Fruit fly (Drosophila melanogaster) whole organism, wandering third instar larva: ENCODE data around the gene CG9107.

Experiments used
- Abd-B ChIP-seq: fragments of >200 bp; optimal IDR thresholded peaks from 2 replicates; lab custom pipeline; 2017; ENCODE audit warnings: missing biosample characterization, missing genetic modification characterization
- CG32264 ChIP-seq: fragments of 200-800 bp; sonication (Bioruptor generic); optimal IDR thresholded peaks from 2 replicates; lab custom pipeline; 2016; ENCODE audit warnings: missing biosample characterization, missing genetic modification characterization
- CG9705 ChIP-seq: fragments of 200-800 bp; sonication (Bioruptor generic); optimal IDR thresholded peaks from 2 replicates; lab custom pipeline; 2018; ENCODE audit warnings: missing biosample characterization, mild to moderate bottlenecking, missing genetic modification characterization
- CrebA ChIP-seq: fragments of 200-800 bp; sonication (Bioruptor generic); optimal IDR thresholded peaks from 2 replicates; lab custom pipeline; 2016; ENCODE audit warnings: missing biosample characterization, mild to moderate bottlenecking, missing genetic modification characterization, borderline replicate concordance
- Dfd ChIP-seq: fragments of >200 bp; optimal IDR thresholded peaks from 2 replicates; lab custom pipeline; 2017; ENCODE audit warnings: missing biosample characterization, missing genetic modification characterization
- Dif ChIP-seq: fragments of 200-275, 200-300 bp; sonication (Bioruptor generic); optimal IDR thresholded peaks from 2 replicates; lab custom pipeline; 2018; ENCODE audit warnings: missing biosample characterization, missing genetic modification characterization; ENCODE audit not compliant: partially characterized antibody
- GATAd ChIP-seq: sonication (Bioruptor generic); optimal IDR thresholded peaks from 2 replicates; lab custom pipeline; 2016; ENCODE audit warnings: missing biosample characterization, missing genetic modification characterization
- HLH106 ChIP-seq: fragments of 200-800 bp; optimal IDR thresholded peaks from 3 replicates; lab custom pipeline; 2019; ENCODE audit warnings: missing biosample characterization, mild to moderate bottlenecking, missing genetic modification characterization, moderate library complexity
- Hnf4 ChIP-seq: fragments of 200-800 bp; sonication (Bioruptor generic); optimal IDR thresholded peaks from 2 replicates; lab custom pipeline; 2016; ENCODE audit warnings: missing biosample characterization, mild to moderate bottlenecking, missing genetic modification characterization
- Hr78 ChIP-seq: fragments of >200 bp; optimal IDR thresholded peaks from 2 replicates; lab custom pipeline; 2017; ENCODE audit warnings: missing biosample characterization, missing genetic modification characterization
- Hr83 ChIP-seq: fragments of 200-300 bp; sonication (Bioruptor generic); optimal IDR thresholded peaks from 2 replicates; lab custom pipeline; 2016; ENCODE audit warnings: missing biosample characterization, mild to moderate bottlenecking, missing genetic modification characterization, moderate library complexity; ENCODE audit not compliant: poor library complexity, severe bottlenecking
- Jra ChIP-seq: sonication (Bioruptor generic); optimal IDR thresholded peaks from 2 replicates; lab custom pipeline; 2016; ENCODE audit warnings: missing biosample characterization, missing genetic modification characterization
- Mio ChIP-seq: sonication (Bioruptor generic); optimal IDR thresholded peaks from 2 replicates; lab custom pipeline; 2016; ENCODE audit warnings: missing biosample characterization, missing genetic modification characterization
- Myc ChIP-seq: fragments of >200 bp; optimal IDR thresholded peaks from 2 replicates; lab custom pipeline; 2017
- N ChIP-seq: fragments of >200 bp; optimal IDR thresholded peaks from 2 replicates; lab custom pipeline; 2018; ENCODE audit warnings: missing biosample characterization, missing external identifiers, missing genetic modification characterization
- OdsH ChIP-seq: fragments of 200-800 bp; sonication (Bioruptor generic); optimal IDR thresholded peaks from 2 replicates; lab custom pipeline; 2016; ENCODE audit warnings: missing biosample characterization, mild to moderate bottlenecking, missing genetic modification characterization
- Rel ChIP-seq, 2 experiments: fragments of 200-800 bp; sonication (Bioruptor generic) in 1 of 2; optimal IDR thresholded peaks; 2 replicates in 1 of 2; 3 replicates in 1 of 2; lab custom pipeline; 2016 to 2019; ENCODE audit warnings: mild to moderate bottlenecking in 2 of 2, missing biosample characterization in 2 of 2, missing genetic modification characterization in 2 of 2, moderate library complexity in 1 of 2
- Sp1 ChIP-seq: fragments of 200-800 bp; sonication (Bioruptor generic); optimal IDR thresholded peaks from 3 replicates; lab custom pipeline; 2019; ENCODE audit warnings: missing biosample characterization, mild to moderate bottlenecking, missing genetic modification characterization, moderate library complexity
- Vsx2 ChIP-seq: fragments of 200-300, 225-300 bp; sonication (Bioruptor generic); optimal IDR thresholded peaks from 2 replicates; lab custom pipeline; 2018; ENCODE audit warnings: missing biosample characterization, missing genetic modification characterization; ENCODE audit not compliant: partially characterized antibody
- br ChIP-seq: fragments of 200-800 bp; sonication (Bioruptor generic); optimal IDR thresholded peaks from 2 replicates; lab custom pipeline; 2016; ENCODE audit warnings: missing biosample characterization, missing genetic modification characterization
- brk ChIP-seq: fragments of 200-800 bp; sonication (Bioruptor generic); optimal IDR thresholded peaks from 2 replicates; lab custom pipeline; 2016; ENCODE audit warnings: missing biosample characterization, mild to moderate bottlenecking, missing genetic modification characterization
- dl ChIP-seq, 2 experiments: fragments of 175-275, 200-275 bp in 1 of 2; fragments of 200-275 bp in 1 of 2; sonication (Bioruptor generic); optimal IDR thresholded peaks; lab custom pipeline; 2018; ENCODE audit warnings: mild to moderate bottlenecking in 2 of 2, missing biosample characterization in 2 of 2, missing genetic modification characterization in 2 of 2, moderate library complexity in 2 of 2; ENCODE audit not compliant: partially characterized antibody in 2 of 2, insufficient read depth in 1 of 2
- dmrt93B ChIP-seq: fragments of 200-800 bp; sonication (Bioruptor generic); optimal IDR thresholded peaks from 2 replicates; lab custom pipeline; 2018; ENCODE audit warnings: missing biosample characterization, mild to moderate bottlenecking, missing genetic modification characterization
- dsf ChIP-seq: sonication (Bioruptor generic); optimal IDR thresholded peaks from 2 replicates; lab custom pipeline; 2016; ENCODE audit warnings: missing biosample characterization, missing genetic modification characterization, borderline replicate concordance
- ey ChIP-seq: fragments of 200-800 bp; sonication (Bioruptor generic); optimal IDR thresholded peaks from 2 replicates; lab custom pipeline; 2016; ENCODE audit warnings: missing biosample characterization, missing genetic modification characterization
- foxo ChIP-seq, 2 experiments: fragments of 200-800 bp; sonication (Bioruptor generic); optimal IDR thresholded peaks; 2 replicates in 1 of 2; 3 replicates in 1 of 2; lab custom pipeline; 2016 to 2017; ENCODE audit warnings: missing biosample characterization in 2 of 2, missing genetic modification characterization in 2 of 2
- fru ChIP-seq: fragments of 200-800 bp; sonication (Bioruptor generic); optimal IDR thresholded peaks from 3 replicates; lab custom pipeline; 2016; ENCODE audit warnings: missing biosample characterization, mild to moderate bottlenecking, missing genetic modification characterization
- h ChIP-seq: fragments of 200-800 bp; sonication (Bioruptor generic); optimal IDR thresholded peaks from 3 replicates; lab custom pipeline; 2016; ENCODE audit warnings: missing biosample characterization, mild to moderate bottlenecking, missing genetic modification characterization
- jim ChIP-seq: fragments of 175-275, 200-325 bp; sonication (Bioruptor generic); optimal IDR thresholded peaks from 2 replicates; lab custom pipeline; 2016; ENCODE audit warnings: missing biosample characterization, mild to moderate bottlenecking, missing genetic modification characterization
- lola ChIP-seq: fragments of >200 bp; optimal IDR thresholded peaks from 2 replicates; lab custom pipeline; 2017; ENCODE audit warnings: missing biosample characterization, missing genetic modification characterization
- pan ChIP-seq: fragments of >200 bp; optimal IDR thresholded peaks from 2 replicates; lab custom pipeline; 2017
- psq ChIP-seq: fragments of 200-800 bp; sonication (Bioruptor generic); optimal IDR thresholded peaks from 3 replicates; lab custom pipeline; 2017; ENCODE audit warnings: missing biosample characterization, mild to moderate bottlenecking, missing genetic modification characterization, moderate library complexity
- rgr ChIP-seq: fragments of 200-800 bp; sonication (Bioruptor generic); optimal IDR thresholded peaks from 3 replicates; lab custom pipeline; 2016; ENCODE audit warnings: missing biosample characterization, mild to moderate bottlenecking, missing genetic modification characterization
- sage ChIP-seq: fragments of 200-800 bp; sonication (Bioruptor generic); optimal IDR thresholded peaks from 2 replicates; lab custom pipeline; 2016; ENCODE audit warnings: missing biosample characterization, mild to moderate bottlenecking, missing genetic modification characterization
- sv ChIP-seq: fragments of 200-800 bp; sonication (Bioruptor generic); optimal IDR thresholded peaks from 3 replicates; lab custom pipeline; 2016; ENCODE audit warnings: missing biosample characterization, missing genetic modification characterization
- tai ChIP-seq: sonication (Bioruptor generic); optimal IDR thresholded peaks from 2 replicates; lab custom pipeline; 2016; ENCODE audit warnings: missing biosample characterization, missing genetic modification characterization
- usp ChIP-seq: fragments of >200 bp; optimal IDR thresholded peaks from 2 replicates; lab custom pipeline; 2017; ENCODE audit warnings: missing biosample characterization, missing genetic modification characterization
- woc ChIP-seq: sonication (Bioruptor generic); optimal IDR thresholded peaks from 2 replicates; lab custom pipeline; 2016; ENCODE audit warnings: missing biosample characterization, mild to moderate bottlenecking, missing genetic modification characterization

Gene CG9107

DNA sequence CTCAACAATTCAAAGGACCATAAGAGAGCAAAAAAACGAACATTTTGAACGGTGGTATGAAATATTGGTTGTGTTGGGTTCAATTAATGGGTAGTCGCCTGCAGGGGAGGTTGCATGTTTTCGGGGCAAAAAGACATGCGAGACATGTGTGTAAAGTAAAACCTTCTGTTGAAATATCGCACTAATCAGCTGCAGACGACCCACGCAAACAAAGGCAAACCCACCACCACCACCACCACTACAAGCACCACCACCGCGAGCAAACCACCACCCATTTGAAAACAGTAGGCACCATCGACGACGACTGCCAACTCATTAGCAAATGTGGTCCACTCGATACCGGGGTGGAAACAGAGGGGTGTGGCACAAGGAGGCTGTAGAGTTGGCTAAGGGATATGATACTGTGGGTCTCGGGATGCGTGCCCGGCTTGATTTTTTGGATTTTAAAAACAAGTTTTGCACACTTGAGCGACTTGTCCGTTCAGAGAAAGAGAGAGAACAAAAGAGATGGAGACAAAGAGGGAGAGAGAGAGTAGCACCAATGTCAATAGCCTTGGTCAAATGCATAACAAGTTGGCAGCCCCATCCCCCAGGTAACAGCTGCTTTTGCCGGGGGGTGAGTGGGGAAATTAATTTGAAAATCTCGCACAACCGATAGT is 47.1 kb downstream of the CG9107 start:
- TF ChIP-seq dl (GFP tag; optimal IDR thresholded peaks at IDR 0.05; lab: Kevin White, UChicago; ENCODE audit: insufficient read depth in 1 of 2, partially characterized antibody in 2 of 2) (peak; percentile 17 to 27), pan (lab: Kevin White, UChicago) (no peak), usp (GFP tag; lab: Kevin White, UChicago) (no peak), fru (GFP tag; lab: Kevin White, UChicago) (peak; percentile 50), tai (GFP tag; lab: Kevin White, UChicago) (no peak), Sp1 (peak; percentile 60), Rel (GFP tag; optimal IDR thresholded peaks at IDR 0.05; lab: Kevin White, UChicago) (no peak), Rel (tag; optimal IDR thresholded peaks at IDR 0.05; lab: Kevin White, UChicago) (peak; percentile 35), jim (GFP tag; lab: Kevin White, UChicago) (no peak), Dif (GFP tag; lab: Kevin White, UChicago) (peak; percentile 54), Mio (GFP tag; lab: Kevin White, UChicago) (no peak), Hnf4 (no peak), Hr83 (GFP tag; lab: Kevin White, UChicago) (no peak), ey (GFP tag; lab: Kevin White, UChicago) (no peak), rgr (peak; percentile 39), OdsH (GFP tag; lab: Kevin White, UChicago) (no peak), HLH106 (tag; lab: Kevin White, UChicago) (peak; percentile 36), psq (GFP tag; lab: Kevin White, UChicago) (peak; percentile 61), h (peak; percentile 61), sv (GFP tag; lab: Kevin White, UChicago) (no peak), sage (GFP tag; lab: Kevin White, UChicago) (no peak), CG9705 (GFP tag; lab: Kevin White, UChicago) (peak; percentile 27), Hr78 (GFP tag; lab: Kevin White, UChicago) (no peak), dsf (no peak), lola (GFP tag; lab: Kevin White, UChicago) (no peak), Myc (lab: Kevin White, UChicago) (no peak), dmrt93B (GFP tag; lab: Kevin White, UChicago) (no peak), Abd-B (GFP tag; lab: Kevin White, UChicago) (no peak), woc (no peak), br (GFP tag; lab: Kevin White, UChicago) (peak; percentile 3), GATAd (GFP tag; lab: Kevin White, UChicago) (no peak), Dfd (GFP tag; lab: Kevin White, UChicago) (no peak), N (no peak), CG32264 (GFP tag; lab: Kevin White, UChicago) (no peak), brk (GFP tag; lab: Kevin White, UChicago) (no peak), Vsx2 (GFP tag; lab: Kevin White, UChicago) (no peak), foxo (GFP tag; optimal IDR thresholded peaks at IDR 0.05; lab: Kevin White, UChicago) (peak in 1 of 2 experiments; percentile 37), CrebA (no peak), Jra (GFP tag; lab: Kevin White, UChicago) (no peak)

DNA sequence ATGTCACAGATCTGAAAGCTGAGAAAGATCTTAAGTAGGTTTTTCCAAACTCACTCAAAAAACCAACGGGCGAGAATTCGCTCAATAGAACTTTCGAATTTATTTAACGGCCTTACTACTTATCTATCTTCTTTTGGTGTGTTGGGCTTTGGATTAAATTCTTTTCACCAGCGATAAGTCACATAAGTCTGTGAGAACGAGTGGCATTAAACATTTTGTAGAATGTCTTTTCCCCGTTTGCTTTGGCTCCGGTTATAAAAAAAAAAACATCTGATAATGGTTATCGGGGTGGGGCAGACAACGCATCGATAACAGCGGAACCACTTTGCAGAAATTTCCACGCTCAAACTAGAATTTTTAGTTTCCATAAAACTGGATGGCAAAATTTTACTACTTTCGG is 48.7 kb downstream of the CG9107 start:
- no peak for TF ChIP-seq ey (GFP tag; lab: Kevin White, UChicago)
- TF ChIP-seq psq (GFP tag; lab: Kevin White, UChicago) = peak; percentile 4
- TF ChIP-seq HLH106 (tag; lab: Kevin White, UChicago) = no peak
- no peak for TF ChIP-seq GATAd (GFP tag; lab: Kevin White, UChicago)
- no peak for TF ChIP-seq Hr83 (GFP tag; lab: Kevin White, UChicago)
- TF ChIP-seq Hnf4 = no peak
